Fruit fly (Drosophila melanogaster): ENCODE results near the gene CG10183.

CG10183 gene

dm6 chr3R:23596173-23596572 lies 2.7 kb downstream of the CG10183 start, which contains the start of gene CG16723:
TSS of gene CG16723 (minus strand) at chr3R:23596273.
- no peak for TF ChIP-seq ttk (optimal IDR thresholded peaks at IDR 0.05)
- TF ChIP-seq psq (optimal IDR thresholded peaks at IDR 0.05) = no peak
- TF ChIP-seq insv (optimal IDR thresholded peaks at IDR 0.05) = no peak
- TF ChIP-seq h (optimal IDR thresholded peaks at IDR 0.05) = no peak
- no peak for TF ChIP-seq Myc (optimal IDR thresholded peaks at IDR 0.05)
- no peak for TF ChIP-seq Sin3A (optimal IDR thresholded peaks at IDR 0.05)

- TF ChIP-seq h (optimal IDR thresholded peaks at IDR 0.05) = no peak
- no peak for TF ChIP-seq Myc (optimal IDR thresholded peaks at IDR 0.05)
- TF ChIP-seq insv (optimal IDR thresholded peaks at IDR 0.05) = no peak
- no peak for TF ChIP-seq psq (optimal IDR thresholded peaks at IDR 0.05)
- no peak for TF ChIP-seq ttk (optimal IDR thresholded peaks at IDR 0.05)
- TF ChIP-seq Sin3A (optimal IDR thresholded peaks at IDR 0.05) = no peak
Observed at dm6 chr3R:23592669-23593068, 6.2 kb downstream of the CG10183 start, which contains the start of gene CG33337. TSS of gene CG33337 (minus strand) at chr3R:23592769.

dm6 chr3R:23589719-23590118 lies 9.1 kb downstream of the CG10183 start, which contains the start of gene CG10182:
TSS of gene CG10182 (minus strand) at chr3R:23589819.
- TF ChIP-seq ttk (optimal IDR thresholded peaks at IDR 0.05) (no peak), Myc (optimal IDR thresholded peaks at IDR 0.05) (no peak), psq (optimal IDR thresholded peaks at IDR 0.05) (no peak), h (optimal IDR thresholded peaks at IDR 0.05) (no peak), Sin3A (optimal IDR thresholded peaks at IDR 0.05) (no peak), insv (optimal IDR thresholded peaks at IDR 0.05) (no peak)

dm6 chr3R:23576618-23577017 lies 22.2 kb downstream of the CG10183 start:
- TF ChIP-seq ttk (optimal IDR thresholded peaks at IDR 0.05) (no peak), Myc (optimal IDR thresholded peaks at IDR 0.05) (no peak), insv (optimal IDR thresholded peaks at IDR 0.05) (no peak), psq (optimal IDR thresholded peaks at IDR 0.05) (no peak), h (optimal IDR thresholded peaks at IDR 0.05) (no peak), Sin3A (optimal IDR thresholded peaks at IDR 0.05) (no peak)

dm6 chr3R:23569195-23569594 lies 29.6 kb downstream of the CG10183 start:
- TF ChIP-seq h (optimal IDR thresholded peaks at IDR 0.05) (no peak), ttk (optimal IDR thresholded peaks at IDR 0.05) (no peak), Myc (optimal IDR thresholded peaks at IDR 0.05) (no peak), psq (optimal IDR thresholded peaks at IDR 0.05) (no peak), insv (optimal IDR thresholded peaks at IDR 0.05) (no peak), Sin3A (optimal IDR thresholded peaks at IDR 0.05) (no peak)

- no peak for TF ChIP-seq insv (optimal IDR thresholded peaks at IDR 0.05)
- TF ChIP-seq Sin3A (optimal IDR thresholded peaks at IDR 0.05) = no peak
- TF ChIP-seq Myc (optimal IDR thresholded peaks at IDR 0.05) = no peak
- no peak for TF ChIP-seq h (optimal IDR thresholded peaks at IDR 0.05)
- no peak for TF ChIP-seq ttk (optimal IDR thresholded peaks at IDR 0.05)
- TF ChIP-seq psq (optimal IDR thresholded peaks at IDR 0.05) = no peak
Observed at dm6 chr3R:23557244-23557643, 41.6 kb downstream of the CG10183 start, which contains the start of gene beat-IV. TSS of gene beat-IV (plus strand) at chr3R:23557412.

- TF ChIP-seq h (optimal IDR thresholded peaks at IDR 0.05) (no peak), Myc (optimal IDR thresholded peaks at IDR 0.05) (no peak), ttk (optimal IDR thresholded peaks at IDR 0.05) (no peak), Sin3A (optimal IDR thresholded peaks at IDR 0.05) (no peak), insv (optimal IDR thresholded peaks at IDR 0.05) (no peak), psq (optimal IDR thresholded peaks at IDR 0.05) (no peak)
Observed at dm6 chr3R:23556843-23557242, 42.0 kb downstream of the CG10183 start, which contains the start of gene CG10164. TSS of gene CG10164 (minus strand) at chr3R:23556943.

Data from Kc167 (cell line).